Fruit fly (Drosophila melanogaster): Measurements from ENCODE around the gene CG33110.

dm6 chr3R:22584582-22584981 is 14.6 kb downstream of the CG33110 start, which contains the start of the genes CG33107 and CG6937:
- TF ChIP-seq woc (GFP tag; optimal IDR thresholded peaks at IDR 0.05) (no peak), sage (GFP tag; optimal IDR thresholded peaks at IDR 0.05) (no peak), Vsx2 (GFP tag; optimal IDR thresholded peaks at IDR 0.05; ENCODE audit: partially characterized antibody) (no peak), h (GFP tag; optimal IDR thresholded peaks at IDR 0.05) (no peak), OdsH (GFP tag; optimal IDR thresholded peaks at IDR 0.05) (no peak), lola (GFP tag; optimal IDR thresholded peaks at IDR 0.05) (no peak), Myc (optimal IDR thresholded peaks at IDR 0.05) (no peak), dmrt93B (GFP tag; optimal IDR thresholded peaks at IDR 0.05) (no peak), CrebA (GFP tag; optimal IDR thresholded peaks at IDR 0.05; ENCODE audit: borderline replicate concordance) (no peak), psq (GFP tag; optimal IDR thresholded peaks at IDR 0.05) (no peak), dl (GFP tag; optimal IDR thresholded peaks at IDR 0.05; ENCODE audit: insufficient read depth in 1 of 2, partially characterized antibody in 2 of 2) (no peak), rgr (GFP tag; optimal IDR thresholded peaks at IDR 0.05) (no peak), CG32264 (GFP tag; optimal IDR thresholded peaks at IDR 0.05) (no peak), fru (GFP tag; optimal IDR thresholded peaks at IDR 0.05) (no peak)
